Fruit fly (Drosophila melanogaster) whole organism, embryonic: ENCODE measurements around the gene UQCR-C1.
A peak's percentile ranks its signal among the peaks of the same experiment; 100 is the strongest.

Source experiments
- Aef1 ChIP-seq: fragments of 200-800 bp; sonication (Bioruptor generic); IDR thresholded peaks from 3 replicates; pipeline ENCODE4 v1.3.6; 2022; ENCODE audit warnings: missing biosample characterization, missing genetic modification characterization
- Asciz ChIP-seq: fragments of 200-800 bp; sonication (Bioruptor generic); optimal IDR thresholded peaks from 2 replicates; lab custom pipeline; 2017; ENCODE audit warnings: missing biosample characterization, mild to moderate bottlenecking, missing genetic modification characterization, missing genetic modification reagents
- Blimp-1 ChIP-seq: fragments of 200-800 bp; sonication (Bioruptor generic); optimal IDR thresholded peaks from 3 replicates; lab custom pipeline; 2018; ENCODE audit warnings: missing biosample characterization, missing genetic modification characterization, mild to moderate bottlenecking, moderate library complexity, missing genetic modification reagents
- CG15514 ChIP-seq: fragments of 200-800 bp; sonication (Bioruptor generic); optimal IDR thresholded peaks from 3 replicates; lab custom pipeline; 2017; ENCODE audit warnings: missing biosample characterization, missing genetic modification characterization, mild to moderate bottlenecking, moderate library complexity, missing genetic modification reagents
- CG1603 ChIP-seq: fragments of 200-800 bp; sonication (Bioruptor generic); optimal IDR thresholded peaks from 2 replicates; lab custom pipeline; 2019; ENCODE audit warnings: missing biosample characterization, mild to moderate bottlenecking, missing genetic modification characterization, moderate library complexity
- CG18619 ChIP-seq: fragments of 200-800 bp; sonication (Bioruptor generic); optimal IDR thresholded peaks from 3 replicates; lab custom pipeline; 2017; ENCODE audit warnings: missing biosample characterization, mild to moderate bottlenecking, missing genetic modification characterization
- CG2678 ChIP-seq: fragments of 200-800 bp; sonication (Bioruptor generic); optimal IDR thresholded peaks from 3 replicates; lab custom pipeline; 2019; ENCODE audit warnings: missing biosample characterization, mild to moderate bottlenecking, missing genetic modification characterization, moderate library complexity
- CG7372 ChIP-seq: fragments of 200-800 bp; sonication (Bioruptor generic); IDR thresholded peaks from 2 replicates; pipeline ENCODE4 v1.3.6; 2022; ENCODE audit warnings: missing biosample characterization, missing genetic modification characterization
- CG7928 ChIP-seq: fragments of 200-800 bp; sonication (Bioruptor generic); optimal IDR thresholded peaks from 2 replicates; lab custom pipeline; 2017; ENCODE audit warnings: missing biosample characterization, mild to moderate bottlenecking, missing genetic modification characterization
- CG8089 ChIP-seq: fragments of 200-800 bp; sonication (Bioruptor generic); optimal IDR thresholded peaks from 3 replicates; lab custom pipeline; 2016; ENCODE audit warnings: missing biosample characterization, missing genetic modification characterization
- Dad ChIP-seq: fragments of 200-800 bp; sonication (Bioruptor generic); optimal IDR thresholded peaks from 3 replicates; lab custom pipeline; 2016; ENCODE audit warnings: missing biosample characterization, missing genetic modification characterization
- Dll ChIP-seq: fragments of 200-800 bp; sonication (Bioruptor generic); IDR thresholded peaks from 4 replicates; pipeline ENCODE4 v1.3.6; 2022; ENCODE audit warnings: missing biosample characterization, missing genetic modification characterization; ENCODE audit not compliant: partially characterized antibody
- Drgx ChIP-seq: fragments of 200-800 bp; sonication (Bioruptor generic); IDR thresholded peaks from 2 replicates; pipeline ENCODE4 v1.3.6; 2022; ENCODE audit warnings: missing biosample characterization, missing genetic modification characterization
- Ets65A ChIP-seq: fragments of 200-800 bp; sonication (Bioruptor generic); peaks from one replicate; lab custom pipeline; 2016; ENCODE audit warnings: missing biosample characterization, missing genetic modification characterization
- HLH4C ChIP-seq: fragments of 200-800 bp; sonication (Bioruptor generic); IDR thresholded peaks from 3 replicates; pipeline ENCODE4 v1.3.6; 2022; ENCODE audit warnings: missing biosample characterization, missing genetic modification characterization; ENCODE audit not compliant: partially characterized antibody
- Hmr ChIP-seq: fragments of 200-800 bp; sonication (Bioruptor generic); optimal IDR thresholded peaks from 3 replicates; lab custom pipeline; 2017; ENCODE audit warnings: mild to moderate bottlenecking, missing biosample characterization, missing genetic modification reagents, missing genetic modification characterization
- MBD-R2 ChIP-seq: fragments of 200-800 bp; sonication (Bioruptor generic); IDR thresholded peaks from 2 replicates; pipeline ENCODE4 v1.3.6; 2022; ENCODE audit warnings: missing biosample characterization, missing genetic modification characterization
- Pdp1 ChIP-seq, 2 experiments: fragments of 200-800 bp; sonication (Bioruptor generic); optimal IDR thresholded peaks; 3 replicates each; lab custom pipeline; 2016; ENCODE audit warnings: missing biosample characterization in 2 of 2, missing genetic modification characterization in 2 of 2, mild to moderate bottlenecking in 1 of 2, moderate library complexity in 1 of 2
- Sin3A ChIP-seq: fragments of >200 bp; optimal IDR thresholded peaks from 2 replicates; lab custom pipeline; 2018
- Stat92E ChIP-seq, 3 experiments: fragments of >200 bp in 2 of 3; fragments of 200-800 bp in 1 of 3; sonication (Bioruptor generic) in 1 of 3; optimal IDR thresholded peaks; 2 replicates each; lab custom pipeline; 2017 to 2019; ENCODE audit warnings: missing biosample characterization in 3 of 3, missing genetic modification characterization in 3 of 3, mild to moderate bottlenecking in 1 of 3, moderate library complexity in 1 of 3
- amos ChIP-seq: fragments of 200-800 bp; sonication (Bioruptor generic); IDR thresholded peaks from 2 replicates; pipeline ENCODE4 v1.3.6; 2022; ENCODE audit warnings: missing biosample characterization, missing genetic modification characterization; ENCODE audit not compliant: partially characterized antibody
- crp ChIP-seq, 2 experiments: fragments of 200-800 bp; sonication (Bioruptor generic); optimal IDR thresholded peaks; 2 replicates in 1 of 2; 3 replicates in 1 of 2; lab custom pipeline; 2017; ENCODE audit warnings: missing biosample characterization in 2 of 2, missing genetic modification characterization in 2 of 2, mild to moderate bottlenecking in 1 of 2, moderate library complexity in 1 of 2
- hbn ChIP-seq: fragments of 200-800 bp; sonication (Bioruptor generic); IDR thresholded peaks from 2 replicates; pipeline ENCODE4 v1.3.6; 2022; ENCODE audit warnings: missing biosample characterization, missing genetic modification characterization; ENCODE audit not compliant: partially characterized antibody
- her ChIP-seq: fragments of 200-800 bp; sonication (Bioruptor generic); optimal IDR thresholded peaks from 2 replicates; lab custom pipeline; 2016; ENCODE audit warnings: missing biosample characterization, missing genetic modification characterization
- lmd ChIP-seq: fragments of 200-800 bp; sonication (Bioruptor generic); IDR thresholded peaks from 2 replicates; pipeline ENCODE4 v1.3.6; 2022; ENCODE audit warnings: missing biosample characterization, missing genetic modification characterization
- mld ChIP-seq: fragments of 200-800 bp; sonication (Bioruptor generic); IDR thresholded peaks from 3 replicates; pipeline ENCODE4 v1.3.6; 2022; ENCODE audit warnings: missing biosample characterization, missing genetic modification characterization; ENCODE audit not compliant: partially characterized antibody
- nmo ChIP-seq: fragments of 200-800 bp; sonication (Bioruptor generic); optimal IDR thresholded peaks from 2 replicates; lab custom pipeline; 2018; ENCODE audit warnings: missing biosample characterization, mild to moderate bottlenecking, missing genetic modification characterization, moderate library complexity
- pnt ChIP-seq: fragments of 200-800 bp; sonication (Bioruptor generic); optimal IDR thresholded peaks from 3 replicates; lab custom pipeline; 2016; ENCODE audit warnings: missing biosample characterization, missing genetic modification characterization
- psq ChIP-seq: fragments of 200-800 bp; sonication (Bioruptor generic); optimal IDR thresholded peaks from 2 replicates; lab custom pipeline; 2017; ENCODE audit warnings: missing biosample characterization, missing genetic modification characterization
- pzg ChIP-seq: fragments of 200-800 bp; sonication (Bioruptor generic); optimal IDR thresholded peaks from 3 replicates; lab custom pipeline; 2018; ENCODE audit warnings: missing biosample characterization, mild to moderate bottlenecking, missing genetic modification characterization, moderate library complexity
- ranshi ChIP-seq: fragments of 200-800 bp; sonication (Bioruptor generic); IDR thresholded peaks from 2 replicates; pipeline ENCODE4 v1.3.6; 2022; ENCODE audit warnings: missing biosample characterization, missing genetic modification characterization
- sens ChIP-seq: fragments of 200-800 bp; sonication (Bioruptor generic); peaks from one replicate; lab custom pipeline; 2016; ENCODE audit warnings: missing biosample characterization, missing genetic modification characterization
- sna ChIP-seq: fragments of 200-800 bp; sonication (Bioruptor generic); IDR thresholded peaks from 2 replicates; pipeline ENCODE4 v1.3.6; 2022; ENCODE audit warnings: missing biosample characterization, missing genetic modification characterization; ENCODE audit not compliant: partially characterized antibody
- tna ChIP-seq: fragments of 200-800 bp; sonication (Bioruptor generic); IDR thresholded peaks from 2 replicates; pipeline ENCODE4 v1.3.6; 2022; ENCODE audit warnings: missing biosample characterization, missing genetic modification characterization; ENCODE audit not compliant: partially characterized antibody
- trem ChIP-seq: fragments of 200-800 bp; optimal IDR thresholded peaks from 3 replicates; lab custom pipeline; 2019; ENCODE audit warnings: missing biosample characterization, mild to moderate bottlenecking, missing genetic modification characterization, moderate library complexity
- wdn ChIP-seq: fragments of 200-800 bp; sonication (Bioruptor generic); IDR thresholded peaks from 2 replicates; pipeline ENCODE4 v1.3.6; 2022; ENCODE audit warnings: missing biosample characterization, missing genetic modification characterization

Gene UQCR-C1

dm6 chr3R:14879207-14879863 lies 10.7 kb upstream of the UQCR-C1 start, which contains the start of gene CG3631 (continued):
- TF ChIP-seq psq (GFP tag; lab: Kevin White, UChicago), result peak; percentile 74
- no peak for TF ChIP-seq Stat92E (GFP tag; optimal IDR thresholded peaks at IDR 0.05; lab: Kevin White, UChicago)
- TF ChIP-seq amos, result peak; percentile 41; the same call in 1 of the 2 replicates
- TF ChIP-seq sens (GFP tag; lab: Kevin White, UChicago), result peak; percentile 61
- peak; percentile 10 for TF ChIP-seq nmo (GFP tag; lab: Kevin White, UChicago)
- TF ChIP-seq trem (tag; lab: Kevin White, UChicago), result peak; percentile 32
- no peak for TF ChIP-seq Aef1 (GFP tag; lab: Robert Waterston, UW)
- TF ChIP-seq Dll (GFP tag; lab: Robert Waterston, UW), result 0 out of 4 replicates have a peak, but pooled peaks have one; percentile 31
- peak; percentile 20 for TF ChIP-seq Hmr (GFP tag; lab: Kevin White, UChicago)
- TF ChIP-seq CG8089, result no peak
- TF ChIP-seq CG7928 (GFP tag; lab: Kevin White, UChicago), result peak; percentile 96
- TF ChIP-seq mld, result 0 out of 3 replicates have a peak, but pooled peaks have one; percentile 6
- TF ChIP-seq sna (GFP tag; lab: Robert Waterston, UW), result 0 out of 2 replicates have a peak, but pooled peaks have one; percentile 14
- TF ChIP-seq pzg (GFP tag; lab: Kevin White, UChicago), result peak; percentile 68
- peak; percentile 26 for TF ChIP-seq CG15514 (GFP tag; lab: Kevin White, UChicago)
- TF ChIP-seq Dad (GFP tag; lab: Kevin White, UChicago), result no peak
- 0 out of 2 replicates have a peak, but pooled peaks have one; percentile 16 for TF ChIP-seq Drgx
- TF ChIP-seq crp (GFP tag; optimal IDR thresholded peaks at IDR 0.05; lab: Kevin White, UChicago), result peak; percentile 88 to 97
- TF ChIP-seq lmd (GFP tag; lab: Robert Waterston, UW), result no peak
- TF ChIP-seq hbn (GFP tag; lab: Robert Waterston, UW), result peak; percentile 34
- TF ChIP-seq MBD-R2 (GFP tag; lab: Robert Waterston, UW), result peak; percentile 89
- peak; percentile 50 for TF ChIP-seq CG1603
- TF ChIP-seq Sin3A (lab: Kevin White, UChicago), result peak; percentile 52
- TF ChIP-seq ranshi (GFP tag; lab: Robert Waterston, UW), result no peak
- no peak for TF ChIP-seq CG18619
- peak in 1 of 2 experiments; percentile 81 for TF ChIP-seq Pdp1 (GFP tag; optimal IDR thresholded peaks at IDR 0.05; lab: Kevin White, UChicago)

dm6 chr3R:14880861-14881260 lies 9.2 kb upstream of the UQCR-C1 start:
- TF ChIP-seq CG7372 (0 out of 2 replicates have a peak, but pooled peaks have one; percentile 18), wdn (GFP tag; lab: Robert Waterston, UW) (no peak), tna (GFP tag; lab: Robert Waterston, UW) (no peak), HLH4C (no peak), pnt (GFP tag; lab: Kevin White, UChicago) (no peak), Ets65A (peak; percentile 90), Asciz (no peak), Blimp-1 (GFP tag; lab: Kevin White, UChicago) (no peak), her (GFP tag; lab: Kevin White, UChicago) (no peak), CG2678 (no peak)
